Fruit fly (Drosophila melanogaster) whole organism, pupa: ENCODE results near the gene Arfip.

Experiments
- CG10348 ChIP-seq: fragments of 200-800 bp; sonication (Bioruptor generic); IDR thresholded peaks from 2 replicates; pipeline ENCODE4 v1.3.6; 2022; ENCODE audit warnings: missing biosample characterization, missing genetic modification characterization
- CG12605 ChIP-seq: fragments of 200-800 bp; sonication (Bioruptor generic); IDR thresholded peaks from 2 replicates; pipeline ENCODE4 v1.3.6; 2022; ENCODE audit warnings: missing biosample characterization, missing genetic modification characterization
- CG13204 ChIP-seq: fragments of 200-800 bp; sonication (Bioruptor generic); optimal IDR thresholded peaks from 2 replicates; lab custom pipeline; 2018; ENCODE audit warnings: missing biosample characterization, mild to moderate bottlenecking, missing genetic modification characterization, moderate library complexity
- CG15710 ChIP-seq: fragments of 200-800 bp; sonication (Bioruptor generic); optimal IDR thresholded peaks from 2 replicates; lab custom pipeline; 2018; ENCODE audit warnings: missing biosample characterization, mild to moderate bottlenecking, missing genetic modification characterization, moderate library complexity
- CG17806 ChIP-seq: fragments of 200-800 bp; sonication (Bioruptor generic); optimal IDR thresholded peaks from 2 replicates; lab custom pipeline; 2018; ENCODE audit warnings: missing biosample characterization, mild to moderate bottlenecking, missing genetic modification characterization, moderate library complexity
- CG32121 ChIP-seq: fragments of 200-800 bp; sonication (Bioruptor generic); IDR thresholded peaks from 2 replicates; pipeline ENCODE4 v1.3.6; 2022; ENCODE audit warnings: missing biosample characterization, missing genetic modification characterization
- CG34367 ChIP-seq: fragments of 200-800 bp; sonication (Bioruptor generic); optimal IDR thresholded peaks from 2 replicates; lab custom pipeline; 2018; ENCODE audit warnings: missing biosample characterization, mild to moderate bottlenecking, missing genetic modification characterization
- CG4496 ChIP-seq: fragments of 200-800 bp; sonication (Bioruptor generic); IDR thresholded peaks from 3 replicates; pipeline ENCODE4 v1.3.6; 2022; ENCODE audit warnings: missing biosample characterization, missing genetic modification characterization
- CG8159 ChIP-seq: fragments of 200-800 bp; sonication (Bioruptor generic); optimal IDR thresholded peaks from 3 replicates; lab custom pipeline; 2018; ENCODE audit warnings: missing biosample characterization, mild to moderate bottlenecking, missing genetic modification characterization, moderate library complexity
- CG8301 ChIP-seq: fragments of 200-800 bp; sonication (Bioruptor generic); optimal IDR thresholded peaks from 2 replicates; lab custom pipeline; 2018; ENCODE audit warnings: missing biosample characterization, mild to moderate bottlenecking, missing genetic modification characterization
- CG9948 ChIP-seq: fragments of 200-800 bp; sonication (Bioruptor generic); optimal IDR thresholded peaks from 2 replicates; lab custom pipeline; 2018; ENCODE audit warnings: missing biosample characterization, mild to moderate bottlenecking, missing genetic modification characterization, moderate library complexity
- D1 ChIP-seq: fragments of 200-800 bp; sonication (Bioruptor generic); optimal IDR thresholded peaks from 2 replicates; lab custom pipeline; 2018; ENCODE audit warnings: missing biosample characterization, mild to moderate bottlenecking, missing genetic modification characterization, moderate library complexity
- EcR ChIP-seq: fragments of 200-800 bp; sonication (Bioruptor generic); optimal IDR thresholded peaks from 3 replicates; lab custom pipeline; 2019; ENCODE audit warnings: missing biosample characterization, missing genetic modification characterization, mild to moderate bottlenecking, moderate library complexity, missing genetic modification reagents
- Ets98B ChIP-seq: fragments of 200-800 bp; sonication (Bioruptor generic); IDR thresholded peaks from 2 replicates; pipeline ENCODE4 v1.3.6; 2022; ENCODE audit warnings: missing biosample characterization, missing genetic modification characterization
- Pif1A ChIP-seq: fragments of 200-800 bp; sonication (Bioruptor generic); optimal IDR thresholded peaks from 3 replicates; lab custom pipeline; 2016; ENCODE audit warnings: missing biosample characterization, missing genetic modification characterization
- Pif1B ChIP-seq: fragments of 200-800 bp; sonication (Bioruptor generic); optimal IDR thresholded peaks from 3 replicates; lab custom pipeline; 2016; ENCODE audit warnings: missing biosample characterization, missing genetic modification characterization
- Snoo ChIP-seq: fragments of 200-800 bp; sonication (Bioruptor generic); optimal IDR thresholded peaks from 3 replicates; lab custom pipeline; 2017; ENCODE audit warnings: missing biosample characterization, mild to moderate bottlenecking, missing genetic modification characterization, inconsistent platforms
- fd96Ca ChIP-seq: fragments of 200-800 bp; sonication (Bioruptor generic); IDR thresholded peaks from 3 replicates; pipeline ENCODE4 v1.3.6; 2022; ENCODE audit warnings: missing biosample characterization, missing genetic modification characterization
- gl ChIP-seq: fragments of 200-800 bp; sonication (Bioruptor generic); optimal IDR thresholded peaks from 2 replicates; lab custom pipeline; 2018; ENCODE audit warnings: missing biosample characterization, mild to moderate bottlenecking, missing genetic modification characterization
- rn ChIP-seq: fragments of 200-800 bp; sonication (Bioruptor generic); IDR thresholded peaks from 2 replicates; pipeline ENCODE4 v1.3.6; 2022; ENCODE audit warnings: missing biosample characterization, missing genetic modification characterization

The Arfip gene

dm6 chr3R:11260966-11261530 lies 26.2 kb upstream of the Arfip start:
- TF ChIP-seq CG34367 (tag; lab: Kevin White, UChicago) (no peak), gl (tag; lab: Kevin White, UChicago) (no peak), Pif1B (GFP tag; lab: Kevin White, UChicago) (no peak), Pif1A (GFP tag; lab: Kevin White, UChicago) (no peak), EcR (GFP tag; lab: Kevin White, UChicago) (no peak), CG4496 (GFP tag; lab: Robert Waterston, UW) (no peak), CG9948 (tag; lab: Kevin White, UChicago) (no peak), CG13204 (GFP tag; lab: Kevin White, UChicago) (no peak), CG32121 (GFP tag; lab: Robert Waterston, UW) (no peak), CG17806 (tag; lab: Kevin White, UChicago) (no peak), CG8301 (tag; lab: Kevin White, UChicago) (no peak), CG12605 (GFP tag; lab: Robert Waterston, UW) (no peak), D1 (tag; lab: Kevin White, UChicago) (no peak), CG10348 (GFP tag; lab: Robert Waterston, UW) (no peak), rn (GFP tag; lab: Robert Waterston, UW) (no peak), fd96Ca (GFP tag; lab: Robert Waterston, UW) (no peak), Snoo (tag; lab: Kevin White, UChicago) (no peak), CG8159 (no peak), CG15710 (tag; lab: Kevin White, UChicago) (no peak)

dm6 chr3R:11257537-11257936 lies 22.7 kb upstream of the Arfip start:
- TF ChIP-seq CG13204 (GFP tag; lab: Kevin White, UChicago): no peak
- no peak for TF ChIP-seq CG9948 (tag; lab: Kevin White, UChicago)
- TF ChIP-seq EcR (GFP tag; lab: Kevin White, UChicago): no peak
- TF ChIP-seq CG34367 (tag; lab: Kevin White, UChicago): no peak
- TF ChIP-seq gl (tag; lab: Kevin White, UChicago): no peak
- TF ChIP-seq CG4496 (GFP tag; lab: Robert Waterston, UW): no peak
- TF ChIP-seq CG8301 (tag; lab: Kevin White, UChicago): no peak

dm6 chr3R:11254382-11254953 lies 19.7 kb upstream of the Arfip start:
- TF ChIP-seq Ets98B (no peak), Snoo (tag; lab: Kevin White, UChicago) (no peak), Pif1B (GFP tag; lab: Kevin White, UChicago) (no peak), CG13204 (GFP tag; lab: Kevin White, UChicago) (no peak), CG4496 (GFP tag; lab: Robert Waterston, UW) (no peak)

dm6 chr3R:11253768-11254167 lies 19.0 kb upstream of the Arfip start:
- TF ChIP-seq EcR (GFP tag; lab: Kevin White, UChicago): no peak
- TF ChIP-seq CG32121 (GFP tag; lab: Robert Waterston, UW): no peak

- no peak for TF ChIP-seq rn (GFP tag; lab: Robert Waterston, UW)
- TF ChIP-seq CG4496 (GFP tag; lab: Robert Waterston, UW): no peak
- TF ChIP-seq fd96Ca (GFP tag; lab: Robert Waterston, UW): no peak
- no peak for TF ChIP-seq CG9948 (tag; lab: Kevin White, UChicago)
- no peak for TF ChIP-seq CG17806 (tag; lab: Kevin White, UChicago)
- TF ChIP-seq CG12605 (GFP tag; lab: Robert Waterston, UW): no peak
- TF ChIP-seq CG10348 (GFP tag; lab: Robert Waterston, UW): no peak
These were observed 12.1 kb upstream of the Arfip start for dm6 chr3R:11246865-11247264.

dm6 chr3R:11245803-11246202 lies 11.0 kb upstream of the Arfip start:
- TF ChIP-seq CG32121 (GFP tag; lab: Robert Waterston, UW) (no peak), Pif1B (GFP tag; lab: Kevin White, UChicago) (no peak), fd96Ca (GFP tag; lab: Robert Waterston, UW) (no peak), CG15710 (tag; lab: Kevin White, UChicago) (no peak), Snoo (tag; lab: Kevin White, UChicago) (no peak), Ets98B (no peak), CG8301 (tag; lab: Kevin White, UChicago) (no peak), CG10348 (GFP tag; lab: Robert Waterston, UW) (no peak), CG4496 (GFP tag; lab: Robert Waterston, UW) (no peak), rn (GFP tag; lab: Robert Waterston, UW) (no peak), Pif1A (GFP tag; lab: Kevin White, UChicago) (no peak), gl (tag; lab: Kevin White, UChicago) (no peak)
- TF ChIP-seq, all 21 proteins: peak for 0
